Worm (Caenorhabditis elegans): ENCODE measurements around the gene srw-62.
A peak's percentile ranks its signal among the peaks of the same experiment; 100 is the strongest.

ce11 chrII:7810162-7810868, 14.9 kb upstream of the srw-62 start:
- TF ChIP-seq snpc-4 (tag; optimal IDR thresholded peaks at IDR 0.05) (no peak), lir-3 (tag; optimal IDR thresholded peaks at IDR 0.05) (no peak), fos-1 (tag; optimal IDR thresholded peaks at IDR 0.05) (no peak), Y48G9A.11 (GFP tag; IDR thresholded peaks at IDR 0.05) (no peak), hlh-11 (tag; optimal IDR thresholded peaks at IDR 0.05) (peak; percentile 7), ctbp-1 (GFP tag; IDR thresholded peaks at IDR 0.05) (no peak)
